Worm (Caenorhabditis elegans) whole organism, late embryonic: ENCODE data around the gene pmp-2.

ENCODE experiments used
- F13H6.1 ChIP-seq: sonication (generic microtip); optimal IDR thresholded peaks from 2 replicates; lab custom pipeline; 2016; ENCODE audit warnings: missing genetic modification characterization, missing compliant biosample characterization
- K09A11.1 ChIP-seq: sonication (generic microtip); optimal IDR thresholded peaks from 2 replicates; lab custom pipeline; 2017; ENCODE audit warnings: antibody characterized with exemption, mild to moderate bottlenecking, missing genetic modification characterization, missing compliant biosample characterization; ENCODE audit not compliant: insufficient read depth
- T23F11.4 ChIP-seq: fragments of 200-800 bp; sonication (Bioruptor generic); optimal IDR thresholded peaks from 2 replicates; lab custom pipeline; 2018; ENCODE audit warnings: mild to moderate bottlenecking, missing genetic modification characterization, missing compliant biosample characterization
- Y22D7AL.16 ChIP-seq: sonication (generic microtip); optimal IDR thresholded peaks from 2 replicates; lab custom pipeline; 2016; ENCODE audit warnings: missing genetic modification characterization, missing compliant biosample characterization
- ama-1 ChIP-seq: fragments of 150-350 bp; optimal IDR thresholded peaks from 2 replicates; lab custom pipeline; 2014
- ceh-18 ChIP-seq: sonication (generic microtip); optimal IDR thresholded peaks from 2 replicates; lab custom pipeline; 2016; ENCODE audit warnings: missing genetic modification characterization, missing compliant biosample characterization
- ceh-30 ChIP-seq: fragments of 150-350 bp; optimal IDR thresholded peaks from 2 replicates; lab custom pipeline; 2014; ENCODE audit warnings: missing biosample characterization, missing genetic modification characterization
- ceh-31 ChIP-seq: sonication (generic microtip); optimal IDR thresholded peaks from 2 replicates; lab custom pipeline; 2016; ENCODE audit warnings: missing genetic modification characterization, missing compliant biosample characterization
- ceh-34 ChIP-seq: sonication (generic microtip); optimal IDR thresholded peaks from 2 replicates; lab custom pipeline; 2016; ENCODE audit warnings: mild to moderate bottlenecking, missing genetic modification characterization, missing compliant biosample characterization
- ceh-48 ChIP-seq: sonication (generic microtip); optimal IDR thresholded peaks from 2 replicates; lab custom pipeline; 2016; ENCODE audit warnings: missing genetic modification characterization, inconsistent platforms, missing compliant biosample characterization
- ceh-9 ChIP-seq: sonication (generic microtip); optimal IDR thresholded peaks from 2 replicates; lab custom pipeline; 2016; ENCODE audit warnings: mild to moderate bottlenecking, missing genetic modification characterization, inconsistent platforms, missing compliant biosample characterization
- dmd-4 ChIP-seq: sonication (generic microtip); optimal IDR thresholded peaks from 2 replicates; lab custom pipeline; 2016; ENCODE audit warnings: borderline replicate concordance, missing genetic modification characterization, missing compliant biosample characterization
- ets-4 ChIP-seq: sonication (generic microtip); optimal IDR thresholded peaks from 2 replicates; lab custom pipeline; 2016; ENCODE audit warnings: missing genetic modification characterization, missing compliant biosample characterization
- eyg-1 ChIP-seq: sonication (generic microtip); optimal IDR thresholded peaks from 2 replicates; lab custom pipeline; 2016; ENCODE audit warnings: missing genotype, missing genetic modification characterization, missing compliant biosample characterization
- fax-1 ChIP-seq: sonication (generic microtip); optimal IDR thresholded peaks from 2 replicates; lab custom pipeline; 2016; ENCODE audit warnings: missing genotype, missing genetic modification characterization, missing compliant biosample characterization
- fkh-6 ChIP-seq: sonication (generic microtip); optimal IDR thresholded peaks from 2 replicates; lab custom pipeline; 2016; ENCODE audit warnings: missing genetic modification characterization, missing compliant biosample characterization
- gmeb-2 ChIP-seq: sonication (generic microtip); optimal IDR thresholded peaks from 2 replicates; lab custom pipeline; 2016; ENCODE audit warnings: missing genetic modification characterization, inconsistent platforms, missing compliant biosample characterization
- hlh-13 ChIP-seq: fragments of 200-800 bp; sonication (Bioruptor generic); optimal IDR thresholded peaks from 2 replicates; lab custom pipeline; 2018; ENCODE audit warnings: mild to moderate bottlenecking, missing genetic modification characterization, missing compliant biosample characterization
- hlh-15 ChIP-seq: sonication (generic microtip); optimal IDR thresholded peaks from 2 replicates; lab custom pipeline; 2016; ENCODE audit warnings: missing genetic modification characterization, missing compliant biosample characterization
- hlh-30 ChIP-seq: sonication (generic microtip); optimal IDR thresholded peaks from 2 replicates; lab custom pipeline; 2017; ENCODE audit warnings: antibody characterized with exemption, missing genetic modification characterization, missing compliant biosample characterization; ENCODE audit not compliant: insufficient read depth
- lim-6 ChIP-seq: sonication (generic microtip); optimal IDR thresholded peaks from 2 replicates; lab custom pipeline; 2016; ENCODE audit warnings: missing genetic modification characterization, missing compliant biosample characterization
- lin-11 ChIP-seq: fragments of 200-800 bp; sonication (Bioruptor generic); optimal IDR thresholded peaks from 2 replicates; lab custom pipeline; 2018; ENCODE audit warnings: mild to moderate bottlenecking, missing genetic modification characterization, missing compliant biosample characterization
- madf-2 ChIP-seq: sonication (generic microtip); optimal IDR thresholded peaks from 2 replicates; lab custom pipeline; 2017; ENCODE audit warnings: missing genetic modification characterization, missing compliant biosample characterization
- nfya-1 ChIP-seq: sonication (generic microtip); optimal IDR thresholded peaks from 2 replicates; lab custom pipeline; 2017; ENCODE audit warnings: missing genetic modification characterization, mild to moderate bottlenecking, missing compliant biosample characterization, antibody characterized with exemption, moderate library complexity
- nhr-11 ChIP-seq: fragments of 150-350 bp; optimal IDR thresholded peaks from 2 replicates; lab custom pipeline; 2014; ENCODE audit warnings: missing biosample characterization, missing genetic modification characterization
- nhr-232 ChIP-seq: sonication (generic microtip); optimal IDR thresholded peaks from 2 replicates; lab custom pipeline; 2016; ENCODE audit warnings: missing genetic modification characterization, missing compliant biosample characterization
- odd-2 ChIP-seq: sonication (generic microtip); optimal IDR thresholded peaks from 2 replicates; lab custom pipeline; 2017; ENCODE audit warnings: antibody characterized with exemption, mild to moderate bottlenecking, missing genetic modification characterization, missing compliant biosample characterization
- pag-3 ChIP-seq: sonication (generic microtip); optimal IDR thresholded peaks from 2 replicates; lab custom pipeline; 2016; ENCODE audit warnings: missing compliant biosample characterization, missing genetic modification characterization, borderline replicate concordance
- pat-9 ChIP-seq: fragments of 200-800 bp; sonication (Bioruptor generic); optimal IDR thresholded peaks from 2 replicates; lab custom pipeline; 2018; ENCODE audit warnings: mild to moderate bottlenecking, missing genetic modification characterization, moderate library complexity, missing compliant biosample characterization
- pax-1 ChIP-seq: fragments of 150-350 bp; optimal IDR thresholded peaks from 2 replicates; lab custom pipeline; 2014; ENCODE audit warnings: missing biosample characterization, missing genetic modification characterization
- pha-2 ChIP-seq: sonication (generic microtip); optimal IDR thresholded peaks from 2 replicates; lab custom pipeline; 2017; ENCODE audit warnings: mild to moderate bottlenecking, missing genetic modification characterization, missing compliant biosample characterization
- pqm-1 ChIP-seq: sonication (generic microtip); optimal IDR thresholded peaks from 2 replicates; lab custom pipeline; 2016; ENCODE audit warnings: missing genetic modification characterization, missing compliant biosample characterization
- pros-1 ChIP-seq: fragments of 150-350 bp; optimal IDR thresholded peaks from 2 replicates; lab custom pipeline; 2014; ENCODE audit warnings: missing biosample characterization, missing genetic modification reagents, missing genetic modification characterization
- ref-2 ChIP-seq: sonication (generic microtip); optimal IDR thresholded peaks from 2 replicates; lab custom pipeline; 2016; ENCODE audit warnings: missing genetic modification characterization, missing compliant biosample characterization
- rnt-1 ChIP-seq: sonication (generic microtip); optimal IDR thresholded peaks from 2 replicates; lab custom pipeline; 2016; ENCODE audit warnings: missing genetic modification characterization, missing compliant biosample characterization
- sox-4 ChIP-seq: sonication (generic microtip); optimal IDR thresholded peaks from 2 replicates; lab custom pipeline; 2017; ENCODE audit warnings: mild to moderate bottlenecking, missing genetic modification characterization, inconsistent platforms, missing compliant biosample characterization
- tbx-2 ChIP-seq: sonication (generic microtip); optimal IDR thresholded peaks from 2 replicates; lab custom pipeline; 2016; ENCODE audit warnings: missing genetic modification characterization, missing compliant biosample characterization
- unc-3 ChIP-seq, 2 experiments: fragments of 200-800 bp in 1 of 2; sonication (Bioruptor generic) in 1 of 2; sonication (generic microtip) in 1 of 2; conservative IDR thresholded peaks in 1 of 2; optimal IDR thresholded peaks in 1 of 2; 2 replicates each; pipeline versions ENCODE4 v1.3.6 to Lab custom; 2016 to 2022; ENCODE audit warnings: missing compliant biosample characterization in 2 of 2, missing genetic modification characterization in 2 of 2, missing genetic modification reagents in 1 of 2
- unc-42 ChIP-seq: sonication (generic microtip); optimal IDR thresholded peaks from 2 replicates; lab custom pipeline; 2016; ENCODE audit warnings: missing genotype, missing genetic modification characterization, missing compliant biosample characterization
- unc-55 ChIP-seq: sonication (generic microtip); optimal IDR thresholded peaks from 2 replicates; lab custom pipeline; 2017; ENCODE audit warnings: missing biosample characterization, missing genetic modification reagents, missing genetic modification characterization
- ztf-16 ChIP-seq: sonication (generic microtip); optimal IDR thresholded peaks from 2 replicates; lab custom pipeline; 2017; ENCODE audit warnings: missing genetic modification characterization, missing compliant biosample characterization

Gene pmp-2

ce11 chrII:6880067-6880466 is 7.5 kb downstream of the pmp-2 start, which contains the start of gene C44B7.7:
TSS of gene C44B7.7 (minus strand) at chrII:6880167.
- TF ChIP-seq hlh-30 (tag; lab: Kevin White, UChicago) (no peak), K09A11.1 (tag; lab: Kevin White, UChicago) (no peak), pha-2 (tag; lab: Kevin White, UChicago) (no peak), ceh-31 (tag; lab: Kevin White, UChicago) (no peak), pqm-1 (tag; lab: Kevin White, UChicago) (no peak), dmd-4 (tag; lab: Kevin White, UChicago) (no peak), odd-2 (no peak), pros-1 (tag; lab: Kevin White, UChicago) (no peak), nhr-11 (no peak), ceh-48 (tag; lab: Kevin White, UChicago) (no peak), lim-6 (tag; lab: Kevin White, UChicago) (no peak), pax-1 (tag; lab: Kevin White, UChicago) (no peak), ceh-18 (tag; lab: Kevin White, UChicago) (no peak)
- TF ChIP-seq, all 69 proteins: peak for 0

DNA sequence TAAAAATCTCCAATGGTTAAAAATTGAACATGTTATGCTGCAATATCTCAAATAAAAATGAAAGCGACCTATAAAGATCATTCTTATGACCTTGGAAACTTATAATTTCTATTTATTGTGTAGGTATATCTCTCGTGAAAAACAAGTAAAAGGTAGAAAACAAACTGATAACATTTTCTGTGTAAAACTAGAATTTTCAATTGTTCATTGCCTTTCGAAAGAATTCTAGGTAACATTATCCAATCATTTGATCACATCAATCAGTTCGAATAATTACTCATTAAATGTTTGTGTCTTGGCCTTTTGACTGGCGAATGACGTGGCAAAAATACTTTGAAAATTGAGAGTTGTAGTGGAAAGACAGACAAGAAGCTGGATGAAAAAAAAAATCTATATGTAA is 9.7 kb downstream of the pmp-2 start:
- TF ChIP-seq tbx-2 (tag; lab: Kevin White, UChicago) = no peak
- TF ChIP-seq ref-2 (tag; lab: Kevin White, UChicago) = no peak
- no peak for TF ChIP-seq hlh-30 (tag; lab: Kevin White, UChicago)
- TF ChIP-seq T23F11.4 (GFP tag; lab: Kevin White, UChicago) = no peak
- TF ChIP-seq ceh-9 (tag; lab: Kevin White, UChicago) = no peak
- no peak for TF ChIP-seq fax-1 (tag; lab: Kevin White, UChicago)
- TF ChIP-seq lin-11 (tag; lab: Kevin White, UChicago) = no peak
- TF ChIP-seq madf-2 (tag; lab: Kevin White, UChicago) = no peak
- no peak for TF ChIP-seq ceh-34 (tag; lab: Kevin White, UChicago)
- no peak for TF ChIP-seq ceh-18 (tag; lab: Kevin White, UChicago)
- TF ChIP-seq pha-2 (tag; lab: Kevin White, UChicago) = no peak
- no peak for TF ChIP-seq hlh-15 (tag; lab: Kevin White, UChicago)
- TF ChIP-seq K09A11.1 (tag; lab: Kevin White, UChicago) = no peak
- TF ChIP-seq F13H6.1 = no peak
- TF ChIP-seq, all 69 proteins: peak for 0

DNA sequence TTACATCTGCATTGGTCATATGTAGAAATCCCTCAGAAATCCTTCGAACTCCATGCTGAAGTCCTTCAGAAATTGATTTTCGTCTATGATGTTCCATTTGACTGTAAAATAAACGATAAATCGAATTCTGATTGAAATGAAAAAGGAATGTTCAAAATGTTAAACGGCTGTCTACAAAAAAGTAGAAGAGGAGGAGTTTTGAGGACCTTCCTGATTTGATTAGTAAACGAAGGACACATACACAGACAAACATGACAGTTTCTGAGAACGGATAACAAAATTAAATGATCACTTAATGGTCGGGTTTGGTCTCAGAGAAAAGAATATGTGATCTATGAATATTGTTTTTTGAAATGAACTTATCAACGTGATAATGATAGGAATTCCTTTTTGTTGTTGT is 10.6 kb downstream of the pmp-2 start, which contains the start of gene slc-36.5:
Gene slc-36.5 (minus strand): TSS at position 101 of the 400 bp plus-strand sequence.
- no peak for TF ChIP-seq unc-55 (GFP tag; lab: Kevin White, UChicago)
- TF ChIP-seq pag-3 = no peak
- TF ChIP-seq nhr-11 = no peak
- no peak for TF ChIP-seq unc-42 (tag; lab: Kevin White, UChicago)
- no peak for TF ChIP-seq rnt-1 (tag; lab: Kevin White, UChicago)
- TF ChIP-seq nfya-1 = no peak
- TF ChIP-seq ets-4 (tag; lab: Kevin White, UChicago) = no peak
- no peak for TF ChIP-seq pha-2 (tag; lab: Kevin White, UChicago)
- TF ChIP-seq ztf-16 (tag; lab: Kevin White, UChicago) = no peak
- no peak for TF ChIP-seq pat-9 (tag; lab: Kevin White, UChicago)
- TF ChIP-seq eyg-1 (tag; lab: Kevin White, UChicago) = no peak
- no peak for TF ChIP-seq gmeb-2 (tag; lab: Kevin White, UChicago)
- no peak for TF ChIP-seq lin-11 (tag; lab: Kevin White, UChicago)
- TF ChIP-seq fax-1 (tag; lab: Kevin White, UChicago) = no peak
- no peak for TF ChIP-seq hlh-13 (GFP tag; lab: Kevin White, UChicago)
- TF ChIP-seq sox-4 = no peak
- no peak for TF ChIP-seq nhr-232 (tag; lab: Kevin White, UChicago)

ce11 chrII:6872493-6872892 is 15.1 kb downstream of the pmp-2 start, which contains the start of gene C44B7.5:
TSS of gene C44B7.5 (minus strand) at chrII:6872593.
- no peak for TF ChIP-seq Y22D7AL.16 (tag; lab: Kevin White, UChicago)
- TF ChIP-seq ref-2 (tag; lab: Kevin White, UChicago) = no peak
- no peak for TF ChIP-seq unc-3 (GFP tag; conservative IDR thresholded peaks at IDR 0.05; lab: Robert Waterston, UW)
- TF ChIP-seq unc-3 (tag; optimal IDR thresholded peaks at IDR 0.05; lab: Kevin White, UChicago) = no peak
- no peak for TF ChIP-seq ceh-30 (tag; lab: Kevin White, UChicago)
- no peak for TF ChIP-seq ama-1 (lab: Kevin White, UChicago)
- no peak for TF ChIP-seq pqm-1 (tag; lab: Kevin White, UChicago)
- TF ChIP-seq unc-42 (tag; lab: Kevin White, UChicago) = no peak
- no peak for TF ChIP-seq F13H6.1
- TF ChIP-seq fkh-6 (tag; lab: Kevin White, UChicago) = no peak
- no peak for TF ChIP-seq sox-4
- TF ChIP-seq fax-1 (tag; lab: Kevin White, UChicago) = no peak
- TF ChIP-seq rnt-1 (tag; lab: Kevin White, UChicago) = no peak
- no peak for TF ChIP-seq lin-11 (tag; lab: Kevin White, UChicago)
